Worm (Caenorhabditis elegans) whole organism, late embryonic: ENCODE results near the gene ttbk-8.2.

Experiments
- C08G9.2 ChIP-seq: sonication (generic microtip); optimal IDR thresholded peaks from 2 replicates; lab custom pipeline; 2016; ENCODE audit warnings: mild to moderate bottlenecking, missing genetic modification characterization, moderate library complexity, missing compliant biosample characterization
- F13H6.1 ChIP-seq: sonication (generic microtip); optimal IDR thresholded peaks from 2 replicates; lab custom pipeline; 2016; ENCODE audit warnings: missing genetic modification characterization, missing compliant biosample characterization
- ama-1 ChIP-seq: fragments of 150-350 bp; optimal IDR thresholded peaks from 2 replicates; lab custom pipeline; 2014
- eyg-1 ChIP-seq: sonication (generic microtip); optimal IDR thresholded peaks from 2 replicates; lab custom pipeline; 2016; ENCODE audit warnings: missing genotype, missing genetic modification characterization, missing compliant biosample characterization
- fkh-10 ChIP-seq: fragments of 150-350 bp; optimal IDR thresholded peaks from 2 replicates; lab custom pipeline; 2014; ENCODE audit warnings: missing biosample characterization, missing genetic modification reagents, missing genetic modification characterization
- fkh-6 ChIP-seq: sonication (generic microtip); optimal IDR thresholded peaks from 2 replicates; lab custom pipeline; 2016; ENCODE audit warnings: missing genetic modification characterization, missing compliant biosample characterization
- hlh-8 ChIP-seq: sonication (generic microtip); optimal IDR thresholded peaks from 2 replicates; lab custom pipeline; 2016; ENCODE audit warnings: missing genotype, missing genetic modification characterization, missing compliant biosample characterization
- npax-4 ChIP-seq: sonication (generic microtip); optimal IDR thresholded peaks from 2 replicates; lab custom pipeline; 2016; ENCODE audit warnings: missing genetic modification characterization, missing compliant biosample characterization
- rnt-1 ChIP-seq: sonication (generic microtip); optimal IDR thresholded peaks from 2 replicates; lab custom pipeline; 2016; ENCODE audit warnings: missing genetic modification characterization, missing compliant biosample characterization
- ttx-3 ChIP-seq: sonication (generic microtip); optimal IDR thresholded peaks from 2 replicates; lab custom pipeline; 2016; ENCODE audit warnings: missing genetic modification reagents, missing genetic modification characterization, missing compliant biosample characterization
- unc-42 ChIP-seq: sonication (generic microtip); optimal IDR thresholded peaks from 2 replicates; lab custom pipeline; 2016; ENCODE audit warnings: missing genotype, missing genetic modification characterization, missing compliant biosample characterization

DNA sequence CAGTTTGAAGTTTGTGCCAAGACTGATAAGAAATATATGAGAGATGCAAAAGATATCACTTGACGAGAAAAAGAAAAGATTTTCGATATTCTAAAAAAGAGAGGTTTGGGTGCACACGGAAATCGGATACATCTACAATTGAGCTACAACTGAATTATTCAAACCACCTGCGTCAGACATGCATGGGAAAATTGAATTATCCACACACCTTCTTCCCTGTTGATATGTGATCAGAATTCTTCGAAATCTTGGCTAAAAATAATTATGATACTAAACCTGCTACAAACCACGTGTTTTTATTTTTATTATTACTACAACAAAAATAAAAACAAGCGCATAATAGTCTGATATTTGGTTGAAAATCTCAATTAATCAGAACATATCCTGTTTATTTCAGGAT is 26.5 kb downstream of the ttbk-8.2 start:
- no peak for TF ChIP-seq fkh-10
- no peak for TF ChIP-seq rnt-1 (tag; lab: Kevin White, UChicago)
- no peak for TF ChIP-seq C08G9.2 (tag; lab: Kevin White, UChicago)
- TF ChIP-seq eyg-1 (tag; lab: Kevin White, UChicago), result no peak
- no peak for TF ChIP-seq npax-4
- no peak for TF ChIP-seq unc-42
- TF ChIP-seq ama-1 (lab: Kevin White, UChicago), result no peak
- no peak for TF ChIP-seq F13H6.1 (tag; lab: Kevin White, UChicago)
- no peak for TF ChIP-seq hlh-8
- TF ChIP-seq ttx-3 (tag; lab: Kevin White, UChicago), result no peak
- no peak for TF ChIP-seq fkh-6 (tag; lab: Kevin White, UChicago)
